Fruit fly (Drosophila melanogaster) whole organism, embryonic: Measurements from ENCODE around the gene dysf.
A peak's percentile ranks its signal among the peaks of the same experiment; 100 is the strongest.

Experiments
- Awh ChIP-seq: fragments of 200-800 bp; sonication (Bioruptor generic); IDR thresholded peaks from 2 replicates; pipeline ENCODE4, ENCODE4 v1.3.6; 2022; ENCODE audit warnings: missing biosample characterization, missing genetic modification characterization
- BEAF-32 ChIP-seq: fragments of 200-800 bp; sonication (Bioruptor generic); optimal IDR thresholded peaks from 3 replicates; lab custom pipeline; 2017; ENCODE audit warnings: missing biosample characterization, missing genetic modification characterization, mild to moderate bottlenecking, moderate library complexity, missing genetic modification reagents
- CG10366 ChIP-seq: fragments of 200-800 bp; sonication (Bioruptor generic); IDR thresholded peaks from 2 replicates; pipeline ENCODE4 v1.3.6; 2022; ENCODE audit warnings: missing biosample characterization, missing genetic modification characterization
- CG10543 ChIP-seq: fragments of 200-800 bp; sonication (Bioruptor generic); optimal IDR thresholded peaks from 3 replicates; lab custom pipeline; 2017; ENCODE audit warnings: missing biosample characterization, mild to moderate bottlenecking, missing genetic modification characterization, moderate library complexity
- CG10959 ChIP-seq: fragments of 200-800 bp; sonication (Bioruptor generic); IDR thresholded peaks from 2 replicates; pipeline ENCODE4 v1.3.6; 2022; ENCODE audit warnings: missing biosample characterization, missing genetic modification characterization
- CG10979 ChIP-seq: fragments of 200-800 bp; sonication (Bioruptor generic); optimal IDR thresholded peaks from 2 replicates; lab custom pipeline; 2018; ENCODE audit warnings: missing biosample characterization, mild to moderate bottlenecking, missing genetic modification characterization, moderate library complexity
- CG11398 ChIP-seq: fragments of 200-800 bp; sonication (Bioruptor generic); optimal IDR thresholded peaks from 2 replicates; lab custom pipeline; 2016; ENCODE audit warnings: missing biosample characterization, missing genetic modification characterization
- CG12744 ChIP-seq: fragments of 200-800 bp; sonication (Bioruptor generic); optimal IDR thresholded peaks from 2 replicates; lab custom pipeline; 2016; ENCODE audit warnings: missing biosample characterization, missing genetic modification characterization
- CG12942 ChIP-seq: fragments of 200-800 bp; sonication (Bioruptor generic); optimal IDR thresholded peaks from 3 replicates; lab custom pipeline; 2016; ENCODE audit warnings: missing biosample characterization, missing genetic modification characterization
- CG13123 ChIP-seq: fragments of 200-800 bp; sonication (Bioruptor generic); optimal IDR thresholded peaks from 2 replicates; lab custom pipeline; 2016; ENCODE audit warnings: missing biosample characterization, missing genetic modification characterization
- CG13624 ChIP-seq: fragments of 200-800 bp; sonication (Bioruptor generic); optimal IDR thresholded peaks from 2 replicates; lab custom pipeline; 2016; ENCODE audit warnings: missing biosample characterization, missing genetic modification characterization
- CG18476 ChIP-seq: fragments of 200-800 bp; sonication (Bioruptor generic); optimal IDR thresholded peaks from 2 replicates; lab custom pipeline; 2016; ENCODE audit warnings: missing biosample characterization, mild to moderate bottlenecking, missing genetic modification characterization
- CG2129 ChIP-seq: fragments of 200-800 bp; sonication (Bioruptor generic); IDR thresholded peaks from 2 replicates; pipeline ENCODE4 v1.3.6; 2022; ENCODE audit warnings: missing biosample characterization, missing genetic modification characterization; ENCODE audit not compliant: partially characterized antibody
- CG3065 ChIP-seq: fragments of 200-800 bp; sonication (Bioruptor generic); optimal IDR thresholded peaks from 2 replicates; lab custom pipeline; 2016; ENCODE audit warnings: missing biosample characterization, missing genetic modification characterization
- CG3281 ChIP-seq: fragments of 200-800 bp; sonication (Bioruptor generic); optimal IDR thresholded peaks from 3 replicates; lab custom pipeline; 2017; ENCODE audit warnings: missing biosample characterization, mild to moderate bottlenecking, missing genetic modification characterization
- CG3838 ChIP-seq: fragments of 200-800 bp; sonication (Bioruptor generic); optimal IDR thresholded peaks from 3 replicates; lab custom pipeline; 2016; ENCODE audit warnings: missing biosample characterization, missing genetic modification characterization
- CG7271 ChIP-seq: fragments of 200-800 bp; sonication (Bioruptor generic); optimal IDR thresholded peaks from 2 replicates; lab custom pipeline; 2018; ENCODE audit warnings: missing biosample characterization, mild to moderate bottlenecking, missing genetic modification characterization, moderate library complexity
- CG9876 ChIP-seq: fragments of 200-800 bp; sonication (Bioruptor generic); optimal IDR thresholded peaks from 2 replicates; lab custom pipeline; 2016; ENCODE audit warnings: missing biosample characterization, missing genetic modification characterization
- CoRest ChIP-seq: fragments of 200-800 bp; sonication (Bioruptor generic); optimal IDR thresholded peaks from 3 replicates; lab custom pipeline; 2018; ENCODE audit warnings: missing biosample characterization, mild to moderate bottlenecking, missing genetic modification characterization, moderate library complexity
- Dad ChIP-seq: fragments of 200-800 bp; sonication (Bioruptor generic); optimal IDR thresholded peaks from 3 replicates; lab custom pipeline; 2016; ENCODE audit warnings: missing biosample characterization, missing genetic modification characterization
- Deaf1 ChIP-seq: fragments of 200-800 bp; optimal IDR thresholded peaks from 3 replicates; lab custom pipeline; 2019; ENCODE audit warnings: missing biosample characterization, mild to moderate bottlenecking, missing genetic modification characterization, moderate library complexity
- HHEX ChIP-seq: fragments of 200-800 bp; sonication (Bioruptor generic); optimal IDR thresholded peaks from 3 replicates; lab custom pipeline; 2017; ENCODE audit warnings: missing biosample characterization, mild to moderate bottlenecking, missing genetic modification characterization, missing genetic modification reagents
- HLH54F ChIP-seq: fragments of 200-800 bp; sonication (Bioruptor generic); optimal IDR thresholded peaks from 3 replicates; lab custom pipeline; 2016; ENCODE audit warnings: missing biosample characterization, missing genetic modification characterization
- HLHmδ ChIP-seq: fragments of 200-800 bp; sonication (Bioruptor generic); optimal IDR thresholded peaks from 2 replicates; lab custom pipeline; 2018; ENCODE audit warnings: missing biosample characterization, mild to moderate bottlenecking, missing genetic modification characterization, moderate library complexity
- Hr51 ChIP-seq, 2 experiments: fragments of 200-800 bp; sonication (Bioruptor generic); optimal IDR thresholded peaks; 2 replicates in 1 of 2; 3 replicates in 1 of 2; lab custom pipeline; 2016 to 2018; ENCODE audit warnings: missing biosample characterization in 2 of 2, missing genetic modification characterization in 2 of 2, mild to moderate bottlenecking in 1 of 2, moderate library complexity in 1 of 2
- Lhr ChIP-seq: fragments of 200-800 bp; sonication (Bioruptor generic); optimal IDR thresholded peaks from 3 replicates; lab custom pipeline; 2017; ENCODE audit warnings: mild to moderate bottlenecking, missing biosample characterization, missing genetic modification reagents, missing genetic modification characterization
- MESR4 ChIP-seq: fragments of 200-800 bp; sonication (Bioruptor generic); optimal IDR thresholded peaks from 2 replicates; lab custom pipeline; 2018; ENCODE audit warnings: missing biosample characterization, mild to moderate bottlenecking, missing genetic modification characterization, moderate library complexity
- Mes4 ChIP-seq: fragments of 200-800 bp; sonication (Bioruptor generic); optimal IDR thresholded peaks from 2 replicates; lab custom pipeline; 2016; ENCODE audit warnings: missing biosample characterization, missing genetic modification characterization
- Nf-YB ChIP-seq: fragments of 200-800 bp; sonication (Bioruptor generic); optimal IDR thresholded peaks from 3 replicates; lab custom pipeline; 2019; ENCODE audit warnings: missing biosample characterization, mild to moderate bottlenecking, missing genetic modification characterization, moderate library complexity
- Nf-YC ChIP-seq: fragments of 200-800 bp; optimal IDR thresholded peaks from 3 replicates; lab custom pipeline; 2019; ENCODE audit warnings: missing biosample characterization, mild to moderate bottlenecking, missing genetic modification characterization, moderate library complexity
- btn ChIP-seq: fragments of 200-800 bp; sonication (Bioruptor generic); optimal IDR thresholded peaks from 2 replicates; lab custom pipeline; 2016; ENCODE audit warnings: missing biosample characterization, missing genetic modification characterization
- ci ChIP-seq: fragments of 200-800 bp; sonication (Bioruptor generic); IDR thresholded peaks from 3 replicates; pipeline ENCODE4 v1.3.6; 2022; ENCODE audit warnings: missing biosample characterization, missing genetic modification characterization
- dati ChIP-seq: fragments of 200-800 bp; sonication (Bioruptor generic); IDR thresholded peaks from 2 replicates; pipeline ENCODE4 v1.3.6; 2022; ENCODE audit warnings: missing biosample characterization, missing genetic modification characterization
- disco-r ChIP-seq: fragments of 200-800 bp; sonication (Bioruptor generic); optimal IDR thresholded peaks from 2 replicates; lab custom pipeline; 2016; ENCODE audit warnings: missing biosample characterization, missing genetic modification characterization
- fd3F ChIP-seq: fragments of 200-800 bp; sonication (Bioruptor generic); optimal IDR thresholded peaks from 2 replicates; lab custom pipeline; 2018; ENCODE audit warnings: missing biosample characterization, mild to moderate bottlenecking, missing genetic modification characterization, moderate library complexity
- gcm2 ChIP-seq: fragments of 200-800 bp; sonication (Bioruptor generic); optimal IDR thresholded peaks from 2 replicates; lab custom pipeline; 2016; ENCODE audit warnings: missing biosample characterization, missing genetic modification characterization
- gro ChIP-seq: fragments of 200-800 bp; sonication (Bioruptor generic); optimal IDR thresholded peaks from 2 replicates; lab custom pipeline; 2016; ENCODE audit warnings: missing biosample characterization, missing genetic modification characterization
- gsb ChIP-seq: fragments of 200-800 bp; sonication (Bioruptor generic); IDR thresholded peaks from 2 replicates; pipeline ENCODE4 v1.3.6; 2022; ENCODE audit warnings: missing biosample characterization, missing genetic modification characterization
- h ChIP-seq: fragments of >200 bp; optimal IDR thresholded peaks from 2 replicates; lab custom pipeline; 2017
- ken ChIP-seq: fragments of 200-800 bp; sonication (Bioruptor generic); IDR thresholded peaks from 3 replicates; pipeline ENCODE4 v1.3.6; 2022; ENCODE audit warnings: missing biosample characterization, missing genetic modification characterization
- maf-S ChIP-seq: fragments of 200-800 bp; sonication (Bioruptor generic); optimal IDR thresholded peaks from 2 replicates; lab custom pipeline; 2016; ENCODE audit warnings: missing biosample characterization, missing genetic modification characterization
- nerfin-2 ChIP-seq: fragments of 200-800 bp; sonication (Bioruptor generic); IDR thresholded peaks from 2 replicates; pipeline ENCODE4 v1.3.6; 2022; ENCODE audit warnings: missing biosample characterization, missing genetic modification characterization; ENCODE audit not compliant: partially characterized antibody
- nmo ChIP-seq: fragments of 200-800 bp; sonication (Bioruptor generic); optimal IDR thresholded peaks from 2 replicates; lab custom pipeline; 2018; ENCODE audit warnings: missing biosample characterization, mild to moderate bottlenecking, missing genetic modification characterization, moderate library complexity
- nom ChIP-seq: fragments of 200-800 bp; sonication (Bioruptor generic); optimal IDR thresholded peaks from 2 replicates; lab custom pipeline; 2017; ENCODE audit warnings: missing biosample characterization, missing genetic modification characterization, mild to moderate bottlenecking, moderate library complexity, missing genetic modification reagents
- pan ChIP-seq, 4 experiments: fragments of >200 bp in 3 of 4; fragments of 200-800 bp in 1 of 4; sonication (Bioruptor generic) in 1 of 4; optimal IDR thresholded peaks in 3 of 4; IDR thresholded peaks in 1 of 4; 2 replicates each; pipeline versions ENCODE4 v1.3.6 to Lab custom; 2017 to 2022; ENCODE audit warnings: missing biosample characterization in 2 of 4, missing genetic modification characterization in 2 of 4, mixed read lengths in 1 of 4
- sim ChIP-seq: fragments of 200-800 bp; sonication (Bioruptor generic); IDR thresholded peaks from 2 replicates; pipeline ENCODE4 v1.3.6; 2022; ENCODE audit warnings: missing biosample characterization, missing genetic modification characterization
- toy ChIP-seq: fragments of 200-800 bp; sonication (Bioruptor generic); IDR thresholded peaks from 2 replicates; pipeline ENCODE4 v1.3.6; 2022; ENCODE audit warnings: missing biosample characterization, missing genetic modification characterization
- unpg ChIP-seq: fragments of 200-800 bp; sonication (Bioruptor generic); optimal IDR thresholded peaks from 3 replicates; lab custom pipeline; 2018; ENCODE audit warnings: missing biosample characterization, mild to moderate bottlenecking, missing genetic modification characterization, moderate library complexity
- yki ChIP-seq: fragments of >200 bp; optimal IDR thresholded peaks from 3 replicates; lab custom pipeline; 2018

The dysf gene

DNA sequence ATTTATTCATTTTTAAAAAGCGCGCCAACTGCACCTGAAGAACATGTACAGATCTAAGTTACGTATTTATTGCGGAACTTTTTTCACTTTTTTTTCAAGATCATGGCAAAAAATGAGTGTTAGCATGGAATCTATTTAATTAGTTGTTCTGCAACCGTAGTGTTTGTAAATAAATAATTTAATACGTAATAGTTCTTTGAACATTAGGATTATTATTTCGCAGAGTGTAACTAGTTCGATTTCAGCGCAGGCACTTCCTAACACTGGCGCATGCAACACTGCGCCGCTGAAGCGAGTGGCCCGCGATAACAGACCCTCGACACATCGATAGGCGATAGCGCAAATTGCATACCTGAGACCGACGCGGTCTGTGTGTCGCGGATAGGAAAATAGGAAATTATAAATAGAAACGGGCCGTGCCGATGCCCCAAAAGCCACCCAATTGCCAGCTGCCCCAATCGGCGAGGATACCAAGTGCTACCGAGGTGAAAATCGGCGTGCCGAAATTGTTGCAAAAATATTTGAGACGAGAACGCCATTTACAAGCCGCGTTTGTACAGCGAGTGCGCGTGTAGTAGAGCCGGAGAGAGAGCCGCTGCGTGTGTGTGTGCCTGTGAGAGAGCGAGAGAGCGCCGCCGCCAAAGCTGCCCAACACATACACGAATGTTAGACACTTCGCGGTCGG lies 57.0 kb downstream of the dysf start, which contains the start of gene gro (continued):
- TF ChIP-seq ken (GFP tag; lab: Robert Waterston, UW) (peak; percentile 88), pan (optimal IDR thresholded peaks at IDR 0.05; lab: Kevin White, UChicago) (no peak), pan (GFP tag; optimal IDR thresholded peaks at IDR 0.05 in 1 of 2, IDR thresholded peaks at IDR 0.05 in 1 of 2) (peak in 1 of 2 experiments; percentile 64), Nf-YC (tag; lab: Kevin White, UChicago) (peak; percentile 31), nom (no peak), disco-r (peak; percentile 68), yki (lab: Kevin White, UChicago) (peak; percentile 54), gcm2 (GFP tag; lab: Kevin White, UChicago) (no peak), Deaf1 (tag; lab: Kevin White, UChicago) (no peak), HLH54F (peak; percentile 74), BEAF-32 (GFP tag; lab: Kevin White, UChicago) (peak; percentile 74), gro (GFP tag; lab: Kevin White, UChicago) (peak; percentile 95), Nf-YB (GFP tag; lab: Kevin White, UChicago) (peak; percentile 20), CG10543 (peak; percentile 75), CG12942 (GFP tag; lab: Kevin White, UChicago) (peak; percentile 65), Dad (peak; percentile 66), CG10959 (GFP tag; lab: Robert Waterston, UW) (peak; percentile 68), CG10366 (GFP tag; lab: Robert Waterston, UW) (peak; percentile 62), Hr51 (GFP tag; optimal IDR thresholded peaks at IDR 0.05; lab: Kevin White, UChicago) (peak; percentile 53 to 72), Lhr (peak; percentile 84), CG13624 (GFP tag; lab: Kevin White, UChicago) (peak; percentile 87), ci (GFP tag; lab: Robert Waterston, UW) (peak; percentile 86), unpg (GFP tag; lab: Kevin White, UChicago) (peak; percentile 64), toy (no peak), gsb (peak; percentile 29; the same call in 1 of the 2 replicates), HHEX (GFP tag; lab: Kevin White, UChicago) (peak; percentile 68), Mes4 (GFP tag; lab: Kevin White, UChicago) (peak; percentile 50), nmo (GFP tag; lab: Kevin White, UChicago) (peak; percentile 74), MESR4 (peak; percentile 83), CG18476 (peak; percentile 73), CG12744 (GFP tag; lab: Kevin White, UChicago) (peak; percentile 65), maf-S (GFP tag; lab: Kevin White, UChicago) (peak; percentile 83), fd3F (GFP tag; lab: Kevin White, UChicago) (peak; percentile 45), sim (no peak), nerfin-2 (GFP tag; lab: Robert Waterston, UW) (peak; percentile 78), CoRest (tag; lab: Kevin White, UChicago) (peak; percentile 71), CG3065 (GFP tag; lab: Kevin White, UChicago) (no peak), CG10979 (tag; lab: Kevin White, UChicago) (peak; percentile 38), CG3281 (GFP tag; lab: Kevin White, UChicago) (peak; percentile 56), Awh (GFP tag; lab: Robert Waterston, UW) (no peak; the same call in 1 of the 2 replicates), CG3838 (peak; percentile 23), CG2129 (GFP tag; lab: Robert Waterston, UW) (no peak), CG13123 (GFP tag; lab: Kevin White, UChicago) (peak; percentile 49), h (lab: Kevin White, UChicago) (no peak), btn (GFP tag; lab: Kevin White, UChicago) (peak; percentile 36), dati (GFP tag; lab: Robert Waterston, UW) (no peak), CG9876 (GFP tag; lab: Kevin White, UChicago) (peak; percentile 69), HLHmδ (GFP tag; lab: Kevin White, UChicago) (peak; percentile 89), CG11398 (GFP tag; lab: Kevin White, UChicago) (peak; percentile 24), CG7271 (tag; lab: Kevin White, UChicago) (no peak)
